Fruit fly (Drosophila melanogaster) whole organism, embryonic: ENCODE results near the gene Cpr30B.

Source experiments
- Blimp-1 ChIP-seq: fragments of 200-800 bp; sonication (Bioruptor generic); optimal IDR thresholded peaks from 3 replicates; lab custom pipeline; 2018; ENCODE audit warnings: missing biosample characterization, missing genetic modification characterization, mild to moderate bottlenecking, moderate library complexity, missing genetic modification reagents
- CG10366 ChIP-seq: fragments of 200-800 bp; sonication (Bioruptor generic); IDR thresholded peaks from 2 replicates; pipeline ENCODE4 v1.3.6; 2022; ENCODE audit warnings: missing biosample characterization, missing genetic modification characterization
- CG15269 ChIP-seq: fragments of 200-800 bp; sonication (Bioruptor generic); optimal IDR thresholded peaks from 2 replicates; lab custom pipeline; 2018; ENCODE audit warnings: missing biosample characterization, mild to moderate bottlenecking, missing genetic modification characterization, moderate library complexity
- CG17829 ChIP-seq: fragments of 200-800 bp; optimal IDR thresholded peaks from 2 replicates; lab custom pipeline; 2019; ENCODE audit warnings: missing biosample characterization, mild to moderate bottlenecking, missing genetic modification characterization, moderate library complexity
- CG1792 ChIP-seq: fragments of 200-800 bp; sonication (Bioruptor generic); optimal IDR thresholded peaks from 2 replicates; lab custom pipeline; 2016; ENCODE audit warnings: missing biosample characterization, missing genetic modification characterization
- CG32532 ChIP-seq: fragments of 200-800 bp; sonication (Bioruptor generic); IDR thresholded peaks from 2 replicates; pipeline ENCODE4 v1.3.6; 2022; ENCODE audit warnings: missing biosample characterization, missing genetic modification characterization
- CG3281 ChIP-seq: fragments of 200-800 bp; sonication (Bioruptor generic); optimal IDR thresholded peaks from 3 replicates; lab custom pipeline; 2017; ENCODE audit warnings: missing biosample characterization, mild to moderate bottlenecking, missing genetic modification characterization
- CG4360 ChIP-seq: fragments of 200-800 bp; sonication (Bioruptor generic); IDR thresholded peaks from 2 replicates; pipeline ENCODE4 v1.3.6; 2022; ENCODE audit warnings: missing biosample characterization, missing genetic modification characterization
- CG5953 ChIP-seq: fragments of 200-800 bp; sonication (Bioruptor generic); IDR thresholded peaks from 2 replicates; pipeline ENCODE4 v1.3.6; 2022; ENCODE audit warnings: missing biosample characterization, missing genetic modification characterization
- CG6791 ChIP-seq: fragments of 200-800 bp; sonication (Bioruptor generic); IDR thresholded peaks from 3 replicates; pipeline ENCODE4 v1.3.6; 2022; ENCODE audit warnings: missing biosample characterization, missing genetic modification characterization; ENCODE audit not compliant: partially characterized antibody
- CG7556 ChIP-seq: fragments of 200-800 bp; sonication (Bioruptor generic); optimal IDR thresholded peaks from 2 replicates; lab custom pipeline; 2017; ENCODE audit warnings: missing biosample characterization, mild to moderate bottlenecking, missing genetic modification characterization
- CG8281 ChIP-seq: fragments of 200-800 bp; sonication (Bioruptor generic); optimal IDR thresholded peaks from 2 replicates; lab custom pipeline; 2018; ENCODE audit warnings: missing biosample characterization, mild to moderate bottlenecking, missing genetic modification characterization, moderate library complexity
- CG8290 ChIP-seq, 3 experiments: fragments of 200-800 bp; sonication (Bioruptor generic); optimal IDR thresholded peaks; 2 replicates each; lab custom pipeline; 2016 to 2019; ENCODE audit warnings: missing biosample characterization in 3 of 3, missing genetic modification characterization in 3 of 3, mild to moderate bottlenecking in 2 of 3, moderate library complexity in 1 of 3
- CG8765 ChIP-seq: fragments of 200-800 bp; sonication (Bioruptor generic); IDR thresholded peaks from 2 replicates; pipeline ENCODE4 v1.3.6; 2022; ENCODE audit warnings: missing biosample characterization, missing genetic modification characterization
- CTCF ChIP-seq: fragments of 200-800 bp; sonication (Bioruptor generic); optimal IDR thresholded peaks from 2 replicates; lab custom pipeline; 2017; ENCODE audit warnings: missing biosample characterization, mild to moderate bottlenecking, missing genetic modification characterization, moderate library complexity
- Ets65A ChIP-seq: fragments of 200-800 bp; sonication (Bioruptor generic); peaks from one replicate; lab custom pipeline; 2016; ENCODE audit warnings: missing biosample characterization, missing genetic modification characterization
- Gsc ChIP-seq: fragments of 200-800 bp; sonication (Bioruptor generic); IDR thresholded peaks from 2 replicates; pipeline ENCODE4 v1.3.6; 2022; ENCODE audit warnings: missing biosample characterization, missing genetic modification characterization
- H15 ChIP-seq: fragments of 200-800 bp; sonication (Bioruptor generic); IDR thresholded peaks from 3 replicates; pipeline ENCODE4 v1.3.6; 2022; ENCODE audit warnings: missing biosample characterization, missing genetic modification characterization
- HHEX ChIP-seq: fragments of 200-800 bp; sonication (Bioruptor generic); optimal IDR thresholded peaks from 3 replicates; lab custom pipeline; 2017; ENCODE audit warnings: missing biosample characterization, mild to moderate bottlenecking, missing genetic modification characterization, missing genetic modification reagents
- HLH54F ChIP-seq: fragments of 200-800 bp; sonication (Bioruptor generic); optimal IDR thresholded peaks from 3 replicates; lab custom pipeline; 2016; ENCODE audit warnings: missing biosample characterization, missing genetic modification characterization
- Hr78 ChIP-seq, 2 experiments: fragments of 200-800 bp in 1 of 2; fragments of >200 bp in 1 of 2; sonication (Bioruptor generic) in 1 of 2; optimal IDR thresholded peaks; 2 replicates each; lab custom pipeline; 2017 to 2019; ENCODE audit warnings: missing biosample characterization in 2 of 2, missing genetic modification characterization in 2 of 2, mild to moderate bottlenecking in 1 of 2, moderate library complexity in 1 of 2
- Med ChIP-seq: fragments of 200-800 bp; sonication (Bioruptor generic); peaks from one replicate; lab custom pipeline; 2016; ENCODE audit warnings: missing biosample characterization, missing genetic modification characterization, mild to moderate bottlenecking, inconsistent platforms, moderate library complexity
- Neu2 ChIP-seq: fragments of 200-800 bp; sonication (Bioruptor generic); optimal IDR thresholded peaks from 3 replicates; lab custom pipeline; 2016; ENCODE audit warnings: missing biosample characterization, missing genetic modification characterization, borderline replicate concordance
- Nf-YA ChIP-seq: fragments of 200-800 bp; sonication (Bioruptor generic); IDR thresholded peaks from 2 replicates; pipeline ENCODE4 v1.3.6; 2022; ENCODE audit warnings: missing biosample characterization, missing genetic modification characterization
- Pdp1 ChIP-seq, 2 experiments: fragments of 200-800 bp; sonication (Bioruptor generic); optimal IDR thresholded peaks; 3 replicates each; lab custom pipeline; 2016; ENCODE audit warnings: missing biosample characterization in 2 of 2, missing genetic modification characterization in 2 of 2, mild to moderate bottlenecking in 1 of 2, moderate library complexity in 1 of 2
- Six4 ChIP-seq: fragments of 200-800 bp; sonication (Bioruptor generic); optimal IDR thresholded peaks from 2 replicates; lab custom pipeline; 2016; ENCODE audit warnings: missing biosample characterization, missing genetic modification characterization
- Spps ChIP-seq: fragments of 200-800 bp; sonication (Bioruptor generic); optimal IDR thresholded peaks from 2 replicates; lab custom pipeline; 2018; ENCODE audit warnings: missing biosample characterization, mild to moderate bottlenecking, missing genetic modification characterization
- chinmo ChIP-seq: fragments of 200-800 bp; sonication (Bioruptor generic); IDR thresholded peaks from 4 replicates; pipeline ENCODE4 v1.3.6; 2022; ENCODE audit warnings: missing biosample characterization, missing genetic modification characterization; ENCODE audit not compliant: partially characterized antibody
- ci ChIP-seq: fragments of 200-800 bp; sonication (Bioruptor generic); IDR thresholded peaks from 3 replicates; pipeline ENCODE4 v1.3.6; 2022; ENCODE audit warnings: missing biosample characterization, missing genetic modification characterization
- crol ChIP-seq: fragments of 200-800 bp; sonication (Bioruptor generic); IDR thresholded peaks from 2 replicates; pipeline ENCODE4 v1.3.6; 2022; ENCODE audit warnings: missing biosample characterization, missing genetic modification characterization
- exex ChIP-seq: fragments of 200-800 bp; sonication (Bioruptor generic); optimal IDR thresholded peaks from 4 replicates; lab custom pipeline; 2018; ENCODE audit warnings: missing biosample characterization, mild to moderate bottlenecking, missing genetic modification characterization, moderate library complexity
- gro ChIP-seq: fragments of 200-800 bp; sonication (Bioruptor generic); optimal IDR thresholded peaks from 2 replicates; lab custom pipeline; 2016; ENCODE audit warnings: missing biosample characterization, missing genetic modification characterization
- kni ChIP-seq: fragments of 200-800 bp; sonication (Bioruptor generic); optimal IDR thresholded peaks from 3 replicates; lab custom pipeline; 2017; ENCODE audit warnings: mild to moderate bottlenecking, missing biosample characterization, missing genetic modification reagents, missing genetic modification characterization
- lab ChIP-seq: fragments of 200-800 bp; sonication (Bioruptor generic); optimal IDR thresholded peaks from 3 replicates; lab custom pipeline; 2017; ENCODE audit warnings: missing biosample characterization, missing genetic modification characterization, mild to moderate bottlenecking, moderate library complexity, missing genetic modification reagents
- mirr ChIP-seq: fragments of 200-800 bp; sonication (Bioruptor generic); optimal IDR thresholded peaks from 3 replicates; lab custom pipeline; 2018; ENCODE audit warnings: missing biosample characterization, mild to moderate bottlenecking, missing genetic modification characterization
- sens ChIP-seq: fragments of 200-800 bp; sonication (Bioruptor generic); peaks from one replicate; lab custom pipeline; 2016; ENCODE audit warnings: missing biosample characterization, missing genetic modification characterization
- sr ChIP-seq: fragments of 200-800 bp; sonication (Bioruptor generic); IDR thresholded peaks from 3 replicates; pipeline ENCODE4 v1.3.6; 2022; ENCODE audit warnings: missing biosample characterization, missing genetic modification characterization
- stwl ChIP-seq: fragments of 200-800 bp; sonication (Bioruptor generic); optimal IDR thresholded peaks from 3 replicates; lab custom pipeline; 2018; ENCODE audit warnings: missing biosample characterization, mild to moderate bottlenecking, missing genetic modification characterization, moderate library complexity
- wdn ChIP-seq: fragments of 200-800 bp; sonication (Bioruptor generic); IDR thresholded peaks from 2 replicates; pipeline ENCODE4 v1.3.6; 2022; ENCODE audit warnings: missing biosample characterization, missing genetic modification characterization

Gene Cpr30B

DNA sequence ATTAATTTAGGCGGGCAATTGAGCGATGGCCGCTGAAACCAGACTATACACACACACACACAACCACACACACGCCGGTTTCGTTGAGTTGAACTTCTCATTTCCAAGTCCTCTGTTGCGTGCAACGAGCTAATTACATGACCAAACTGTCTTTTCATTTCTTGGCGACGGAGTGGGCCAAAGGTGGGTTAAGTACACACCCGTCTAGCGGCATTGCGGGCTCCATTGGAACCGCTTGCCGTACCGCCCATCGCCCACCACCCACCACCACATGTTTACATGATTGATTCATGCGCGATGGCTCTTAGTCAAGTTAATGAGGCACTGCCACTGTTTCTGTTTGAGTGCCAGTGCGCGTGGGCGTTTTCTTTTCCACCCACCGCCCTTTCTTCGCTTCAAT, 32.2 kb upstream of the Cpr30B start:
- peak; percentile 80 for TF ChIP-seq sr
- TF ChIP-seq CG10366 (GFP tag; lab: Robert Waterston, UW) = no peak
- TF ChIP-seq CG8765 (GFP tag; lab: Robert Waterston, UW) = no peak
- TF ChIP-seq CG3281 (GFP tag; lab: Kevin White, UChicago) = no peak
- TF ChIP-seq crol (GFP tag; lab: Robert Waterston, UW) = 0 out of 2 replicates have a peak, but pooled peaks have one; percentile 25
- peak in 1 of 2 experiments; percentile 1 for TF ChIP-seq Pdp1 (GFP tag; optimal IDR thresholded peaks at IDR 0.05; lab: Kevin White, UChicago)
- no peak for TF ChIP-seq mirr (GFP tag; lab: Kevin White, UChicago)
- 0 out of 3 replicates have a peak, but pooled peaks have one; percentile 11 for TF ChIP-seq CG6791 (GFP tag; lab: Robert Waterston, UW)
- TF ChIP-seq Six4 (GFP tag; lab: Kevin White, UChicago) = no peak
- peak; percentile 77 for TF ChIP-seq Med
- no peak for TF ChIP-seq wdn (GFP tag; lab: Robert Waterston, UW)
- 0 out of 3 replicates have a peak, but pooled peaks have one; percentile 21 for TF ChIP-seq H15
- TF ChIP-seq kni (GFP tag; lab: Kevin White, UChicago) = peak; percentile 44
- 0 out of 4 replicates have a peak, but pooled peaks have one; percentile 14 for TF ChIP-seq chinmo (GFP tag; lab: Robert Waterston, UW)
- TF ChIP-seq Hr78 (GFP tag; optimal IDR thresholded peaks at IDR 0.05; lab: Kevin White, UChicago) = peak in 1 of 2 experiments; percentile 9
- TF ChIP-seq CG32532 (GFP tag; lab: Robert Waterston, UW) = 0 out of 2 replicates have a peak, but pooled peaks have one; percentile 10
- peak; percentile 71 for TF ChIP-seq lab (GFP tag; lab: Kevin White, UChicago)
- TF ChIP-seq CG8281 (tag; lab: Kevin White, UChicago) = no peak
- TF ChIP-seq gro (GFP tag; lab: Kevin White, UChicago) = no peak

dm6 chr2L:9512401-9513198, 30.1 kb upstream of the Cpr30B start:
- peak; percentile 33; the same call in 1 of the 3 replicates for TF ChIP-seq CG6791 (GFP tag; lab: Robert Waterston, UW)
- TF ChIP-seq CG5953 = 0 out of 2 replicates have a peak, but pooled peaks have one; percentile 13
- TF ChIP-seq H15 = no peak
- TF ChIP-seq CG15269 = no peak
- peak; percentile 13 for TF ChIP-seq stwl (tag; lab: Kevin White, UChicago)
- TF ChIP-seq Spps (tag; lab: Kevin White, UChicago) = no peak
- TF ChIP-seq HHEX (GFP tag; lab: Kevin White, UChicago) = no peak
- peak; percentile 99 for TF ChIP-seq CG17829
- TF ChIP-seq HLH54F = no peak
- no peak for TF ChIP-seq Neu2 (GFP tag; lab: Kevin White, UChicago)
- peak; percentile 70 for TF ChIP-seq Blimp-1
- 0 out of 2 replicates have a peak, but pooled peaks have one; percentile 13 for TF ChIP-seq CG4360 (GFP tag; lab: Robert Waterston, UW)
- peak; percentile 67 for TF ChIP-seq CG8290 (GFP tag; optimal IDR thresholded peaks at IDR 0.05; lab: Kevin White, UChicago)
- no peak for TF ChIP-seq CG8290 (tag; optimal IDR thresholded peaks at IDR 0.05; lab: Kevin White, UChicago)
- TF ChIP-seq Med = peak; percentile 46
- TF ChIP-seq CTCF = peak; percentile 86
- peak; percentile 86 for TF ChIP-seq Ets65A (GFP tag; lab: Kevin White, UChicago)
- no peak for TF ChIP-seq CG7556 (GFP tag; lab: Kevin White, UChicago)
- TF ChIP-seq ci = 0 out of 3 replicates have a peak, but pooled peaks have one; percentile 43

dm6 chr2L:9513771-9514170, 28.9 kb upstream of the Cpr30B start:
- peak; percentile 25 for TF ChIP-seq sens
- no peak for TF ChIP-seq Gsc
- TF ChIP-seq Nf-YA (GFP tag; lab: Robert Waterston, UW) = no peak
- no peak for TF ChIP-seq CG1792 (GFP tag; lab: Kevin White, UChicago)
- peak; percentile 44 for TF ChIP-seq exex (tag; lab: Kevin White, UChicago)
